Worm (Caenorhabditis elegans) whole organism, L1 larva: ENCODE measurements around the gene srx-34.
A peak's percentile ranks its signal among the peaks of the same experiment; 100 is the strongest.

Experiments
- C16A3.4 ChIP-seq: fragments of 150-350 bp; optimal IDR thresholded peaks from 2 replicates; lab custom pipeline; 2014; ENCODE audit warnings: missing biosample characterization, missing genetic modification characterization
- C34B4.2 ChIP-seq: sonication (generic microtip); optimal IDR thresholded peaks from 2 replicates; lab custom pipeline; 2017; ENCODE audit warnings: mild to moderate bottlenecking, missing genetic modification characterization, missing compliant biosample characterization
- blmp-1 ChIP-seq: fragments of 150-350 bp; optimal IDR thresholded peaks from 2 replicates; lab custom pipeline; 2014; ENCODE audit warnings: missing biosample characterization, missing genetic modification characterization
- ceh-82 ChIP-seq, 3 experiments: fragments of 150-350 bp in 1 of 3; sonication (generic microtip) in 2 of 3; optimal IDR thresholded peaks; 2 replicates each; lab custom pipeline; 2014 to 2017; ENCODE audit warnings: missing biosample characterization in 3 of 3, missing genetic modification characterization in 3 of 3
- dsc-1 ChIP-seq: sonication (generic microtip); optimal IDR thresholded peaks from 2 replicates; lab custom pipeline; 2016; ENCODE audit warnings: mild to moderate bottlenecking, missing genetic modification characterization, missing compliant biosample characterization
- efl-1 ChIP-seq, 4 experiments: fragments of 150-350 bp; optimal IDR thresholded peaks in 3 of 4; peaks in 1 of 4; 1 replicate in 1 of 4; 2 replicates in 3 of 4; lab custom pipeline; 2014; ENCODE audit warnings: missing biosample characterization in 2 of 4, missing genetic modification characterization in 2 of 4, missing genetic modification reagents in 2 of 4
- efl-3 ChIP-seq: fragments of 200-800 bp; sonication (Bioruptor generic); optimal IDR thresholded peaks from 2 replicates; lab custom pipeline; 2018; ENCODE audit warnings: mild to moderate bottlenecking, missing genetic modification characterization, missing compliant biosample characterization
- elt-2 ChIP-seq: sonication (generic microtip); optimal IDR thresholded peaks from 2 replicates; lab custom pipeline; 2016; ENCODE audit warnings: missing genetic modification characterization, mild to moderate bottlenecking, inconsistent platforms, missing compliant biosample characterization, missing genetic modification reagents
- fkh-10 ChIP-seq: sonication (generic microtip); optimal IDR thresholded peaks from 2 replicates; lab custom pipeline; 2017; ENCODE audit warnings: missing biosample characterization, missing genetic modification reagents, missing genetic modification characterization
- fkh-8 ChIP-seq: sonication (generic microtip); optimal IDR thresholded peaks from 2 replicates; lab custom pipeline; 2016; ENCODE audit warnings: mild to moderate bottlenecking, missing genetic modification characterization, missing compliant biosample characterization
- fos-1 ChIP-seq: fragments of 150-350 bp; optimal IDR thresholded peaks from 2 replicates; lab custom pipeline; 2014; ENCODE audit warnings: missing biosample characterization, missing genetic modification characterization
- lin-13 ChIP-seq: fragments of 150-350 bp; optimal IDR thresholded peaks from 2 replicates; lab custom pipeline; 2014; ENCODE audit warnings: missing biosample characterization, missing genetic modification reagents, missing genetic modification characterization
- lin-14 ChIP-seq: fragments of 200-800 bp; sonication (Bioruptor generic); optimal IDR thresholded peaks from 2 replicates; lab custom pipeline; 2018; ENCODE audit warnings: mild to moderate bottlenecking, missing genetic modification characterization, moderate library complexity, missing compliant biosample characterization
- lin-15B ChIP-seq: fragments of 150-350 bp; sonication (generic microtip); optimal IDR thresholded peaks from 3 replicates; lab custom pipeline; 2014; ENCODE audit warnings: missing biosample characterization, missing genetic modification characterization
- lin-35 ChIP-seq, 2 experiments: fragments of 150-350 bp; optimal IDR thresholded peaks; 2 replicates each; lab custom pipeline; 2014; ENCODE audit warnings: missing biosample characterization in 2 of 2, missing genetic modification characterization in 2 of 2, missing genetic modification reagents in 2 of 2
- mep-1 ChIP-seq: fragments of 150-350 bp; optimal IDR thresholded peaks from 2 replicates; lab custom pipeline; 2014; ENCODE audit warnings: missing biosample characterization, missing genetic modification characterization
- pag-3 ChIP-seq: sonication (generic microtip); optimal IDR thresholded peaks from 2 replicates; lab custom pipeline; 2017; ENCODE audit warnings: missing genetic modification characterization, mild to moderate bottlenecking, missing compliant biosample characterization, antibody characterized with exemption, borderline replicate concordance; ENCODE audit not compliant: insufficient read depth
- pax-3 ChIP-seq: fragments of 200-800 bp; sonication (Bioruptor generic); optimal IDR thresholded peaks from 2 replicates; lab custom pipeline; 2018; ENCODE audit warnings: mild to moderate bottlenecking, missing genetic modification characterization, moderate library complexity, missing compliant biosample characterization
- pqm-1 ChIP-seq: sonication (generic microtip); optimal IDR thresholded peaks from 3 replicates; lab custom pipeline; 2017; ENCODE audit warnings: missing biosample characterization, missing genetic modification characterization
- sox-4 ChIP-seq: sonication (generic microtip); optimal IDR thresholded peaks from 2 replicates; lab custom pipeline; 2016; ENCODE audit warnings: missing genetic modification characterization, missing compliant biosample characterization
- sptf-1 ChIP-seq: fragments of 150-350 bp; optimal IDR thresholded peaks from 2 replicates; lab custom pipeline; 2014; ENCODE audit warnings: missing biosample characterization, missing genetic modification characterization
- tlp-1 ChIP-seq: fragments of 150-350 bp; optimal IDR thresholded peaks from 2 replicates; lab custom pipeline; 2014; ENCODE audit warnings: missing biosample characterization, missing genetic modification characterization
- unc-98 ChIP-seq: fragments of 200-800 bp; sonication (Bioruptor generic); IDR thresholded peaks from 2 replicates; pipeline ENCODE4 v1.3.6; 2022; ENCODE audit warnings: missing genetic modification characterization, missing compliant biosample characterization
- zag-1 ChIP-seq: fragments of 150-350 bp; optimal IDR thresholded peaks from 2 replicates; lab custom pipeline; 2014; ENCODE audit warnings: missing biosample characterization, missing genetic modification characterization
- ztf-4 ChIP-seq: fragments of 150-350 bp; optimal IDR thresholded peaks from 2 replicates; lab custom pipeline; 2014; ENCODE audit warnings: missing biosample characterization, missing genetic modification characterization

srx-34 gene

DNA sequence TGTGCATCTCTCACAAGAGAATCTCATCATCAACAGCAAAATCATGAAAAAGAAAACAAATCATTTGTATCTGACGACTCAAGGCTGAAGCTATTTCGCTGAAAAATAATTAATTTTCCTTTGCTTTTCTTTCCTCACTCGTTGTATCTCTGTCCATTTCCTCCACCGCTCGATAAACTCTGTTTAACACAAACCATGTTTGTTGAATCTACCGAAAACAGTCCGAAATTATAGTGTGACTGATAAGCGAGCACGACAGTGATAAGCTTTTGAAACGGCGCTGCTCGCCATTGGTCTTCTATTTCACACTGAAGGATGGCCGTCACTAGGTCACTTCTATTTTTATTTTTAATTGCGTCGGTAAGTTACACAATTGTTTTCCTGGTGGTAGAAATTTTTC is 44.4 kb downstream of the srx-34 start, which contains the start of gene npa-1:
Gene npa-1 (plus strand): TSS at position 142 of the 400 bp plus-strand sequence.
- TF ChIP-seq sox-4 (tag; lab: Kevin White, UChicago) (no peak), C34B4.2 (tag; lab: Kevin White, UChicago) (no peak), blmp-1 (tag; lab: Kevin White, UChicago) (no peak), lin-13 (GFP tag; lab: Kevin White, UChicago) (no peak), efl-3 (no peak), lin-35 (GFP tag; optimal IDR thresholded peaks at IDR 0.05; lab: Kevin White, UChicago) (no peak), fkh-10 (GFP tag; lab: Kevin White, UChicago) (no peak), tlp-1 (tag; lab: Kevin White, UChicago) (no peak), fkh-8 (tag; lab: Kevin White, UChicago) (no peak), pqm-1 (tag; lab: Kevin White, UChicago) (peak; percentile 48), efl-1 (optimal IDR thresholded peaks at IDR 0.05; lab: Kevin White, UChicago) (no peak), efl-1 (GFP tag; optimal IDR thresholded peaks at IDR 0.05 in 1 of 2; lab: Kevin White, UChicago) (peak in 1 of 2 experiments; percentile 75), sptf-1 (tag; lab: Kevin White, UChicago) (no peak), ceh-82 (tag; optimal IDR thresholded peaks at IDR 0.05; lab: Kevin White, UChicago) (no peak), ztf-4 (tag; lab: Kevin White, UChicago) (no peak), mep-1 (tag; lab: Kevin White, UChicago) (no peak), pax-3 (tag; lab: Kevin White, UChicago) (no peak), unc-98 (GFP tag; lab: Robert Waterston, UW) (no peak), zag-1 (tag; lab: Kevin White, UChicago) (no peak), pag-3 (tag; lab: Kevin White, UChicago) (no peak), fos-1 (no peak), lin-15B (tag; lab: Kevin White, UChicago) (no peak), C16A3.4 (no peak), elt-2 (tag; lab: Kevin White, UChicago) (peak; percentile 18)

DNA sequence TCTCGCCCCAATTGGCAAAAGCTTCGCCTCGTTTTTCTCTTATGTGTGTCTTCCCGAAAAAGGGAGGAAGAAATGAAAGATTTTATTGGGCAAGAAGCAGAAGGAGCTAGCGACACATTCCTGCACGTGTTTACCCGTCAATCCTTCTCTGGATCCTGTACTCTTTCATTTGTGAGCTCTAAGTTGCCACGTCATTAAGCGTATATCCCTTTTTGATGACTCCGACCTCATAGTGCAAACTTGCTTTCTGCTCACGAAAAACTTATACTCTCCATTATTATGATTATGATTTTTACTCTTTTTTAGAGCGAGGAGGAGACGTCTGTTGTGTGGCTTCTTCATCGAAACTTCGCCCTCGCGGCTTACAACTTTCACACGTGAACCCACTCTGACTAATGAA is 47.8 kb downstream of the srx-34 start, which contains the start of gene F27B10.1:
Gene F27B10.1 (plus strand): TSS at position 301 of the 400 bp plus-strand sequence.
- TF ChIP-seq lin-14 (peak; percentile 4), tlp-1 (tag; lab: Kevin White, UChicago) (no peak), pqm-1 (tag; lab: Kevin White, UChicago) (no peak), dsc-1 (no peak)

DNA sequence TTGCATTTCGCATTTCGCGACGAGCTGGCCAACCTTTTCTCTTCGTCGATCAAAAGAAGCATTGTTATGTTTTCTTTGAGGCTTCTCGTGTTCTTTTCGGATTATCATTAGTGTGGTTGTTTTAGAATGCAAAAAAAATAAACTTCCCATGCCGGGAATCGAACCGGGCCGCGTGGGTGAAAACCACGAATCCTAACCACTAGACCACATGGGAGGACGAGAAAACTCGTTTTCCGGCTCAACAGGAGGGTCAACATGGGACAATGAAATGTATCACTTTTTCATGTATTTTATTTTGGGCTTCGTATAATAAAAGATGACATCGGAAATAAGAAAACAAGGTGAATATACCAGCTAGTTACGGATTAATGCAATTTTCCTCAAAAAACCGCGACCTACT is 50.5 kb downstream of the srx-34 start:
- TF ChIP-seq ceh-82 (tag; optimal IDR thresholded peaks at IDR 0.05; lab: Kevin White, UChicago) (no peak), efl-1 (optimal IDR thresholded peaks at IDR 0.05; lab: Kevin White, UChicago) (no peak), efl-1 (GFP tag; optimal IDR thresholded peaks at IDR 0.05 in 1 of 2; lab: Kevin White, UChicago) (peak in 1 of 2 experiments; percentile 85)
